Fruit fly (Drosophila melanogaster) whole organism: ENCODE results near the gene Or94a.

Experiments
- CG8478 ChIP-seq: fragments of >200 bp; optimal IDR thresholded peaks from 2 replicates; lab custom pipeline; 2018; ENCODE audit warnings: inconsistent platforms
- Dll ChIP-seq: fragments of >200 bp; optimal IDR thresholded peaks from 2 replicates; lab custom pipeline; 2017
- EcR ChIP-seq, 2 experiments: fragments of >200 bp; optimal IDR thresholded peaks; 2 replicates each; lab custom pipeline; 2017; ENCODE audit warnings: missing biosample characterization in 2 of 2, missing genetic modification characterization in 2 of 2, missing genetic modification reagents in 2 of 2
- pan ChIP-seq: fragments of >200 bp; optimal IDR thresholded peaks from 2 replicates; lab custom pipeline; 2017
- psq ChIP-seq: fragments of >200 bp; optimal IDR thresholded peaks from 2 replicates; lab custom pipeline; 2017
- usp ChIP-seq: fragments of >200 bp; optimal IDR thresholded peaks from 2 replicates; lab custom pipeline; 2017; ENCODE audit warnings: missing biosample characterization, missing genetic modification characterization, mixed read lengths

Gene Or94a

DNA sequence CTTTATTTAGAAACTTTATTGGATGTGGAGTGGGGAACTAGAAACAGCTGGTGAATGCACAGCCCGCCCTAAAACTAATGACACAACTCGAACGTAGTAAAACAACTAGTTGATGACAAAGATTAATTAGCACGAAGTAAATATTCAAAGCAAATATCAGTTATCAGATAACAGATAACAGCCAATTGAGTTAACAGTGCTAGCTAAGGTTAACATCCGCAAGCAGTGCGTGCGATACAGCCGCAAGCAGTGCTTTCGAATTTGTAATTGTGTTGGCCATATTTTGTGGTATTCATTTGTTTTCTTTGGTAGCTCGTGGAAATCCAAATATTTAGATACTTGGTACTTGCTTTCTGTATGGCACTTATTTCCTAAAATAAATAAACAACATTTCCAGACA lies 26.4 kb downstream of the Or94a start:
- TF ChIP-seq usp (GFP tag; lab: Kevin White, UChicago), result no peak
- no peak for TF ChIP-seq CG8478 (lab: Kevin White, UChicago)
- TF ChIP-seq EcR (GFP tag; optimal IDR thresholded peaks at IDR 0.05; lab: Kevin White, UChicago), result peak; percentile 35 to 57
- no peak for TF ChIP-seq psq (lab: Kevin White, UChicago)
- TF ChIP-seq pan (lab: Kevin White, UChicago), result no peak
- TF ChIP-seq Dll, result no peak

DNA sequence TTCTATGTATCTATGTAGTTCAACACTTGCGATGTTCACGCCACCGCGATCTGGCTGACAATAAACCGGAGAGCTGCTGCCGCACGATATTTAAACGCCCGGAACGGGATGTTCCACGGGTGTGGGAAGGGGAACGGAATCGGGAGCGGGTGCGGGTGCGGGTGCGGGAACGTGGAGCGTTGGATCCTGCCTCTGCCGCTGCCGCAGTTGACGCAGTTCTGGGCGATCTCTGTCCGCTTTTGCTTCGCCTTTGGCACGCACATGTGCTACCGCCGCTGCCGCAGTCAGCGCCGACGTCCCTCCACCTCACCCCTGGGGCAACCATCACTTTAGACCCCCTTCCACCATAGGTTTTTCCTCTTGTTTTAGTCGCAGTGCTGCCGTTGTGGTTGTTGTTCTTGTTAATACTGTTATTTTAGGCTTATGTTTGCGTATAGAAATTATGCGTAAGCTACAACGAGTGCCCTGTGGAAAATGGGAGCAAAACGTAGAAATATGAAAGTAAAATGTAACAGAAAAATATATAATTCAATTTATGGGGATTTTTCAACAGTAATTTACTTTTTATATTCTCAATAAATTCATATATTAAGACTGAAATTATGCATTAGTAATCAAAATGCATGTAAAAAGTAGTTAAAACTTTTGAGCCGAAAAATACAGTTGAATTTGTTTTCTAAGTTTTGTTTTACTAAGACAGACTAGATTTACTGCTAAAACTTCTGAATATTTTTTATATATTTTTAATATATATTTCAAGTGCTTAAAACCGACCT lies 39.8 kb downstream of the Or94a start, which contains the start of gene lmd:
Gene lmd, minus strand, starts transcription at position 62 of the 776 bp plus-strand sequence.
- TF ChIP-seq usp (GFP tag; lab: Kevin White, UChicago), result no peak
- no peak for TF ChIP-seq Dll
- no peak for TF ChIP-seq psq (lab: Kevin White, UChicago)
- TF ChIP-seq EcR (GFP tag; optimal IDR thresholded peaks at IDR 0.05; lab: Kevin White, UChicago), result no peak
- TF ChIP-seq CG8478 (lab: Kevin White, UChicago), result no peak
- no peak for TF ChIP-seq pan (lab: Kevin White, UChicago)

- TF ChIP-seq CG8478 (lab: Kevin White, UChicago), result no peak
- no peak for TF ChIP-seq psq (lab: Kevin White, UChicago)
- no peak for TF ChIP-seq Dll
- TF ChIP-seq pan (lab: Kevin White, UChicago), result no peak
- TF ChIP-seq EcR (GFP tag; optimal IDR thresholded peaks at IDR 0.05; lab: Kevin White, UChicago), result no peak
- no peak for TF ChIP-seq usp (GFP tag; lab: Kevin White, UChicago)
Observed at dm6 chr3R:23027428-23027813, 40.3 kb downstream of the Or94a start.

dm6 chr3R:23028506-23028905 lies 41.4 kb downstream of the Or94a start:
- no peak for TF ChIP-seq CG8478 (lab: Kevin White, UChicago)
- no peak for TF ChIP-seq usp (GFP tag; lab: Kevin White, UChicago)
- no peak for TF ChIP-seq Dll
- TF ChIP-seq EcR (GFP tag; optimal IDR thresholded peaks at IDR 0.05; lab: Kevin White, UChicago), result no peak
- no peak for TF ChIP-seq pan (lab: Kevin White, UChicago)
- no peak for TF ChIP-seq psq (lab: Kevin White, UChicago)

DNA sequence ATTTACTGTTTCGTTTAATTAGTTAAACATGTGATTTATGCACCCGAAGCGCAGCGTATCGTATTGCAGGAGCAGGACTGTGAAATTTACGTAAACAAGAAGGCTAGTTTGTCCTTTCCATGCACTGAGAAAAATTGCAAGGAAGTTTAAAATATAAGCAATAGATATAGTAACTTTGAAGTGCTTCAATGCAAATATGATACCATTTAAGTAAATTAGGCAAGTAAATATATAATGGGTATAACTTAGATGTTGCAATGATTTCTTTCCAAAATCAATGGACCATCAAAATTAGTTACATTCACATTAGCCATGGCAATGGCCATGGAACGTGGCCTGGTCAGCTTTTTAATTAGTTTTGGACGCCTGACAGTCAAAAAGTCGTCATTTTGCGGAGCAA lies 43.8 kb downstream of the Or94a start:
- TF ChIP-seq pan (lab: Kevin White, UChicago) (no peak), EcR (GFP tag; optimal IDR thresholded peaks at IDR 0.05; lab: Kevin White, UChicago) (no peak), usp (GFP tag; lab: Kevin White, UChicago) (no peak)

DNA sequence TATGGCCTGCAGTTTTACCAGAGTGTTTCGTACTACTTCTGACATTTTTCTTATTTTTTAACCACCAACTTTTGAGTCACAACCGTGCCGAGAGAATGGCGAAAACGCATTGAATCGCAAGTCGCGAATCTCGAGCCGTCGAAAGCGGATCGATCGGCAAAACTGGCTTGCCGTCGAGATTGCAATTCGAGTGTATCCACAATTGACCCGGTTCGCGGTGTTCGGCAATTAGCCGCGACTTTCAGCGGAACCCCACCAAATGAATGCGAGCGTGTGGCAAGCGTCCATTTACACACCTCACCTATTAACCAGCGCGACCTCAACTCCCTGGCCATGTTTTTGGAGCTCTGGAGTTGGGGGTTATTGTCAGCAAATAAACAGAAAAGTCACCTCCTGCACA lies 48.4 kb downstream of the Or94a start, which contains the start of gene CG13833:
Gene CG13833, minus strand, starts transcription at position 101 of the 400 bp plus-strand sequence.
- TF ChIP-seq pan (lab: Kevin White, UChicago) (no peak), EcR (GFP tag; optimal IDR thresholded peaks at IDR 0.05; lab: Kevin White, UChicago) (no peak), psq (lab: Kevin White, UChicago) (no peak), Dll (no peak), usp (GFP tag; lab: Kevin White, UChicago) (no peak), CG8478 (lab: Kevin White, UChicago) (no peak)

DNA sequence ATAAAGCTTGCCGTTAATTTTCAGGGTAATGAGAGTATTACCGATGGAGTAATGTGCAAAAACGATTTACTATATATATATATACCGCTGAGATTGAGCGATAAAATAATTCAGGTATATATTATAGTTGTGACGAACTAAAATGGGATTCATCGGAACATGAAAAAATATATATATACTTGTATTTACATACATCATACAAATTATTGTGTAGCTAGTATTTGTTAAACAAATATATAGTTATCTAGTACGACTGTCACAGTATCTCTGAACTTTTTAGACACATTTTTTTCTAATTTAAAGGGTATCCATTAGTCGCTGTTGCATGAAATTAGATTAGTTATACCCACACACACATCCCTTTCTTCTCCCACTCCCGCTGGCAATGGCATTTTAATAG lies 49.2 kb downstream of the Or94a start:
- no peak for TF ChIP-seq psq (lab: Kevin White, UChicago)
- TF ChIP-seq pan (lab: Kevin White, UChicago), result no peak
- TF ChIP-seq EcR (GFP tag; optimal IDR thresholded peaks at IDR 0.05; lab: Kevin White, UChicago), result no peak
- no peak for TF ChIP-seq Dll
- no peak for TF ChIP-seq CG8478 (lab: Kevin White, UChicago)
- no peak for TF ChIP-seq usp (GFP tag; lab: Kevin White, UChicago)

- no peak for TF ChIP-seq Dll
- no peak for TF ChIP-seq psq (lab: Kevin White, UChicago)
- TF ChIP-seq usp (GFP tag; lab: Kevin White, UChicago), result no peak
- TF ChIP-seq EcR (GFP tag; optimal IDR thresholded peaks at IDR 0.05; lab: Kevin White, UChicago), result no peak
- no peak for TF ChIP-seq pan (lab: Kevin White, UChicago)
- no peak for TF ChIP-seq CG8478 (lab: Kevin White, UChicago)
Observed at dm6 chr3R:23038062-23038461, 51.0 kb downstream of the Or94a start.
